Fruit fly (Drosophila melanogaster) Kc167 (cell line): ENCODE data around the gene RpS10a.

ENCODE experiments used
- Myc ChIP-seq: fragments of >200 bp; optimal IDR thresholded peaks from 2 replicates; lab custom pipeline; 2017; ENCODE audit warnings: missing external identifiers
- Sin3A ChIP-seq: fragments of >200 bp; optimal IDR thresholded peaks from 2 replicates; lab custom pipeline; 2018; ENCODE audit warnings: missing external identifiers
- h ChIP-seq: fragments of >200 bp; optimal IDR thresholded peaks from 3 replicates; lab custom pipeline; 2018; ENCODE audit warnings: missing external identifiers
- insv ChIP-seq: fragments of >200 bp; optimal IDR thresholded peaks from 3 replicates; lab custom pipeline; 2018; ENCODE audit warnings: missing external identifiers
- psq ChIP-seq: fragments of >200 bp; optimal IDR thresholded peaks from 2 replicates; lab custom pipeline; 2017; ENCODE audit warnings: missing external identifiers
- ttk ChIP-seq: sonication (Bioruptor generic); optimal IDR thresholded peaks from 2 replicates; lab custom pipeline; 2017; ENCODE audit warnings: missing external identifiers

dm6 chr3R:27688034-27688433 is 35.5 kb downstream of the RpS10a start, which contains the start of gene CG31055:
- no peak for TF ChIP-seq ttk (lab: Kevin White, UChicago)
- TF ChIP-seq psq (lab: Kevin White, UChicago) = no peak
- TF ChIP-seq h (lab: Kevin White, UChicago) = no peak
- TF ChIP-seq Sin3A (lab: Kevin White, UChicago) = no peak
- TF ChIP-seq insv (lab: Kevin White, UChicago) = no peak
- no peak for TF ChIP-seq Myc (lab: Kevin White, UChicago)
